Fruit fly (Drosophila melanogaster) whole organism, embryonic: ENCODE measurements around the gene CG13021.
A peak's percentile ranks its signal among the peaks of the same experiment; 100 is the strongest.

Experiments
- Antp ChIP-seq: fragments of 200-800 bp; sonication (Bioruptor generic); optimal IDR thresholded peaks from 3 replicates; lab custom pipeline; 2016; ENCODE audit warnings: missing biosample characterization, missing genetic modification characterization
- Atf-2 ChIP-seq: fragments of 200-800 bp; sonication (Bioruptor generic); optimal IDR thresholded peaks from 2 replicates; lab custom pipeline; 2016; ENCODE audit warnings: missing biosample characterization, missing genetic modification characterization
- CG1024 ChIP-seq: fragments of 200-800 bp; sonication (Bioruptor generic); IDR thresholded peaks from 2 replicates; pipeline ENCODE4 v1.3.6; 2022; ENCODE audit warnings: missing biosample characterization, missing genetic modification characterization
- CG14860 ChIP-seq: fragments of 200-800 bp; sonication (Bioruptor generic); IDR thresholded peaks from 3 replicates; pipeline ENCODE4 v1.3.6; 2022; ENCODE audit warnings: missing biosample characterization, missing genetic modification characterization; ENCODE audit not compliant: partially characterized antibody
- CG1529 ChIP-seq: fragments of 200-800 bp; sonication (Bioruptor generic); optimal IDR thresholded peaks from 3 replicates; lab custom pipeline; 2018; ENCODE audit warnings: missing biosample characterization, missing genetic modification characterization
- CG16779 ChIP-seq: fragments of 200-800 bp; sonication (Bioruptor generic); IDR thresholded peaks from 2 replicates; pipeline ENCODE4 v1.3.6; 2022; ENCODE audit warnings: missing biosample characterization, missing genetic modification characterization
- CG17912 ChIP-seq: fragments of 200-800 bp; sonication (Bioruptor generic); optimal IDR thresholded peaks from 2 replicates; lab custom pipeline; 2018; ENCODE audit warnings: missing biosample characterization, mild to moderate bottlenecking, missing genetic modification characterization
- CG2116 ChIP-seq: fragments of 200-800 bp; sonication (Bioruptor generic); optimal IDR thresholded peaks from 3 replicates; lab custom pipeline; 2018; ENCODE audit warnings: missing biosample characterization, mild to moderate bottlenecking, missing genetic modification characterization
- CG2889 ChIP-seq: fragments of 200-800 bp; sonication (Bioruptor generic); IDR thresholded peaks from 3 replicates; pipeline ENCODE4 v1.3.6; 2022; ENCODE audit warnings: missing biosample characterization, missing genetic modification characterization
- CG3163 ChIP-seq: fragments of 200-800 bp; sonication (Bioruptor generic); optimal IDR thresholded peaks from 3 replicates; lab custom pipeline; 2016; ENCODE audit warnings: missing biosample characterization, missing genetic modification characterization
- CG34376 ChIP-seq: fragments of 200-800 bp; sonication (Bioruptor generic); optimal IDR thresholded peaks from 2 replicates; lab custom pipeline; 2018; ENCODE audit warnings: missing biosample characterization, mild to moderate bottlenecking, missing genetic modification characterization
- CG4360 ChIP-seq: fragments of 200-800 bp; sonication (Bioruptor generic); IDR thresholded peaks from 2 replicates; pipeline ENCODE4 v1.3.6; 2022; ENCODE audit warnings: missing biosample characterization, missing genetic modification characterization
- CG8359 ChIP-seq: fragments of 200-800 bp; sonication (Bioruptor generic); optimal IDR thresholded peaks from 2 replicates; lab custom pipeline; 2017; ENCODE audit warnings: missing biosample characterization, mild to moderate bottlenecking, missing genetic modification characterization, borderline replicate concordance
- Drgx ChIP-seq: fragments of 200-800 bp; sonication (Bioruptor generic); IDR thresholded peaks from 2 replicates; pipeline ENCODE4 v1.3.6; 2022; ENCODE audit warnings: missing biosample characterization, missing genetic modification characterization
- Gsc ChIP-seq: fragments of 200-800 bp; sonication (Bioruptor generic); IDR thresholded peaks from 2 replicates; pipeline ENCODE4 v1.3.6; 2022; ENCODE audit warnings: missing biosample characterization, missing genetic modification characterization
- H15 ChIP-seq: fragments of 200-800 bp; sonication (Bioruptor generic); IDR thresholded peaks from 3 replicates; pipeline ENCODE4 v1.3.6; 2022; ENCODE audit warnings: missing biosample characterization, missing genetic modification characterization
- Hr3 ChIP-seq: fragments of 200-800 bp; sonication (Bioruptor generic); optimal IDR thresholded peaks from 3 replicates; lab custom pipeline; 2016; ENCODE audit warnings: missing biosample characterization, missing genetic modification characterization
- Hsf ChIP-seq: fragments of 200-800 bp; sonication (Bioruptor generic); optimal IDR thresholded peaks from 3 replicates; lab custom pipeline; 2016; ENCODE audit warnings: missing biosample characterization, missing genetic modification characterization
- Lim3 ChIP-seq: fragments of 200-800 bp; sonication (Bioruptor generic); IDR thresholded peaks from 2 replicates; pipeline ENCODE4 v1.3.6; 2022; ENCODE audit warnings: missing biosample characterization, missing genetic modification characterization
- MBD-R2 ChIP-seq: fragments of 200-800 bp; sonication (Bioruptor generic); IDR thresholded peaks from 2 replicates; pipeline ENCODE4 v1.3.6; 2022; ENCODE audit warnings: missing biosample characterization, missing genetic modification characterization
- MESR4 ChIP-seq: fragments of 200-800 bp; sonication (Bioruptor generic); optimal IDR thresholded peaks from 2 replicates; lab custom pipeline; 2018; ENCODE audit warnings: missing biosample characterization, mild to moderate bottlenecking, missing genetic modification characterization, moderate library complexity
- Med ChIP-seq: fragments of 200-800 bp; sonication (Bioruptor generic); peaks from one replicate; lab custom pipeline; 2016; ENCODE audit warnings: missing biosample characterization, missing genetic modification characterization, mild to moderate bottlenecking, inconsistent platforms, moderate library complexity
- Mrtf ChIP-seq: fragments of 200-800 bp; sonication (Bioruptor generic); IDR thresholded peaks from 3 replicates; pipeline ENCODE4 v1.3.6; 2022; ENCODE audit warnings: missing biosample characterization, missing genetic modification characterization
- Oaz ChIP-seq: fragments of 200-800 bp; sonication (Bioruptor generic); IDR thresholded peaks from 2 replicates; pipeline ENCODE4 v1.3.6; 2022; ENCODE audit warnings: missing biosample characterization, missing genetic modification characterization
- PHDP ChIP-seq: fragments of 200-800 bp; sonication (Bioruptor generic); optimal IDR thresholded peaks from 3 replicates; lab custom pipeline; 2018; ENCODE audit warnings: missing biosample characterization, mild to moderate bottlenecking, missing genetic modification characterization, moderate library complexity
- Sox102F ChIP-seq: fragments of 200-800 bp; sonication (Bioruptor generic); optimal IDR thresholded peaks from 2 replicates; lab custom pipeline; 2018; ENCODE audit warnings: missing biosample characterization, mild to moderate bottlenecking, missing genetic modification characterization, moderate library complexity
- Spps ChIP-seq: fragments of 200-800 bp; sonication (Bioruptor generic); optimal IDR thresholded peaks from 2 replicates; lab custom pipeline; 2018; ENCODE audit warnings: missing biosample characterization, mild to moderate bottlenecking, missing genetic modification characterization
- Stat92E ChIP-seq, 3 experiments: fragments of >200 bp in 2 of 3; fragments of 200-800 bp in 1 of 3; sonication (Bioruptor generic) in 1 of 3; optimal IDR thresholded peaks; 2 replicates each; lab custom pipeline; 2017 to 2019; ENCODE audit warnings: missing biosample characterization in 3 of 3, missing genetic modification characterization in 3 of 3, mild to moderate bottlenecking in 1 of 3, moderate library complexity in 1 of 3
- Xrp1 ChIP-seq: fragments of 200-800 bp; sonication (Bioruptor generic); IDR thresholded peaks from 2 replicates; pipeline ENCODE4 v1.3.6; 2022; ENCODE audit warnings: missing biosample characterization, missing genetic modification characterization
- ap ChIP-seq: fragments of 200-800 bp; sonication (Bioruptor generic); IDR thresholded peaks from 2 replicates; pipeline ENCODE4 v1.3.6; 2022; ENCODE audit warnings: missing biosample characterization, missing genetic modification characterization
- da ChIP-seq: fragments of 200-800 bp; sonication (Bioruptor generic); optimal IDR thresholded peaks from 2 replicates; lab custom pipeline; 2016; ENCODE audit warnings: missing biosample characterization, missing genetic modification characterization
- danr ChIP-seq: fragments of 200-800 bp; sonication (Bioruptor generic); IDR thresholded peaks from 2 replicates; pipeline ENCODE4 v1.3.6; 2022; ENCODE audit warnings: missing biosample characterization, missing genetic modification characterization
- gcm2 ChIP-seq: fragments of 200-800 bp; sonication (Bioruptor generic); optimal IDR thresholded peaks from 2 replicates; lab custom pipeline; 2016; ENCODE audit warnings: missing biosample characterization, missing genetic modification characterization
- gem ChIP-seq: fragments of 200-800 bp; sonication (Bioruptor generic); optimal IDR thresholded peaks from 2 replicates; lab custom pipeline; 2019; ENCODE audit warnings: missing biosample characterization, mild to moderate bottlenecking, missing genetic modification characterization, moderate library complexity
- ham ChIP-seq: fragments of 200-800 bp; sonication (Bioruptor generic); IDR thresholded peaks from 2 replicates; pipeline ENCODE4 v1.3.6; 2022; ENCODE audit warnings: missing biosample characterization, missing genetic modification characterization
- insv ChIP-seq, 2 experiments: fragments of 200-800 bp; sonication (Bioruptor generic); optimal IDR thresholded peaks; 3 replicates each; lab custom pipeline; 2016 to 2018; ENCODE audit warnings: missing biosample characterization in 2 of 2, missing genetic modification characterization in 2 of 2
- inv ChIP-seq: fragments of 200-800 bp; sonication (Bioruptor generic); IDR thresholded peaks from 2 replicates; pipeline ENCODE4 v1.3.6; 2022; ENCODE audit warnings: missing biosample characterization, missing genetic modification characterization; ENCODE audit not compliant: partially characterized antibody
- mld ChIP-seq: fragments of 200-800 bp; sonication (Bioruptor generic); IDR thresholded peaks from 3 replicates; pipeline ENCODE4 v1.3.6; 2022; ENCODE audit warnings: missing biosample characterization, missing genetic modification characterization; ENCODE audit not compliant: partially characterized antibody
- nmo ChIP-seq: fragments of 200-800 bp; sonication (Bioruptor generic); optimal IDR thresholded peaks from 2 replicates; lab custom pipeline; 2018; ENCODE audit warnings: missing biosample characterization, mild to moderate bottlenecking, missing genetic modification characterization, moderate library complexity
- otp ChIP-seq: fragments of 200-800 bp; sonication (Bioruptor generic); IDR thresholded peaks from 3 replicates; pipeline ENCODE4, ENCODE4 v1.3.6; 2022; ENCODE audit warnings: missing biosample characterization, missing genetic modification characterization
- pan ChIP-seq, 4 experiments: fragments of >200 bp in 3 of 4; fragments of 200-800 bp in 1 of 4; sonication (Bioruptor generic) in 1 of 4; optimal IDR thresholded peaks in 3 of 4; IDR thresholded peaks in 1 of 4; 2 replicates each; pipeline versions ENCODE4 v1.3.6 to Lab custom; 2017 to 2022; ENCODE audit warnings: missing biosample characterization in 2 of 4, missing genetic modification characterization in 2 of 4, mixed read lengths in 1 of 4
- phol ChIP-seq: fragments of 200-800 bp; sonication (Bioruptor generic); optimal IDR thresholded peaks from 3 replicates; lab custom pipeline; 2018; ENCODE audit warnings: missing biosample characterization, mild to moderate bottlenecking, missing genetic modification characterization, moderate library complexity
- prd ChIP-seq, 3 experiments: fragments of >200 bp in 2 of 3; fragments of 200-800 bp in 1 of 3; sonication (Bioruptor generic) in 1 of 3; optimal IDR thresholded peaks in 2 of 3; IDR thresholded peaks in 1 of 3; 2 replicates in 2 of 3; 3 replicates in 1 of 3; pipeline versions ENCODE4 v1.3.6 to Lab custom; 2017 to 2022; ENCODE audit warnings: missing biosample characterization in 1 of 3, missing genetic modification characterization in 1 of 3
- ranshi ChIP-seq: fragments of 200-800 bp; sonication (Bioruptor generic); IDR thresholded peaks from 2 replicates; pipeline ENCODE4 v1.3.6; 2022; ENCODE audit warnings: missing biosample characterization, missing genetic modification characterization
- run ChIP-seq: fragments of 200-800 bp; sonication (Bioruptor generic); optimal IDR thresholded peaks from 3 replicates; lab custom pipeline; 2018; ENCODE audit warnings: missing biosample characterization, mild to moderate bottlenecking, missing genetic modification characterization
- salm ChIP-seq: fragments of 200-800 bp; sonication (Bioruptor generic); optimal IDR thresholded peaks from 2 replicates; lab custom pipeline; 2018; ENCODE audit warnings: missing biosample characterization, mild to moderate bottlenecking, missing genetic modification characterization
- sim ChIP-seq: fragments of 200-800 bp; sonication (Bioruptor generic); IDR thresholded peaks from 2 replicates; pipeline ENCODE4 v1.3.6; 2022; ENCODE audit warnings: missing biosample characterization, missing genetic modification characterization
- z ChIP-seq: fragments of 200-800 bp; sonication (Bioruptor generic); IDR thresholded peaks from 3 replicates; pipeline ENCODE4 v1.3.6; 2022; ENCODE audit warnings: missing biosample characterization, missing genetic modification characterization

CG13021 gene

dm6 chrX:3545849-3546518 lies 31.9 kb downstream of the CG13021 start (continued):
- TF ChIP-seq prd (optimal IDR thresholded peaks at IDR 0.05; lab: Kevin White, UChicago) (no peak), prd (GFP tag; IDR thresholded peaks at IDR 0.05; lab: Robert Waterston, UW) (peak; percentile 89), CG14860 (GFP tag; lab: Robert Waterston, UW) (peak; percentile 46; the same call in 2 of the 3 replicates), run (tag; lab: Kevin White, UChicago) (peak; percentile 79), MBD-R2 (GFP tag; lab: Robert Waterston, UW) (no peak; the same call in 1 of the 2 replicates), CG2116 (peak; percentile 39), CG3163 (GFP tag; lab: Kevin White, UChicago) (peak; percentile 44), Mrtf (GFP tag; lab: Robert Waterston, UW) (peak; percentile 65; the same call in 1 of the 3 replicates), CG4360 (no peak), MESR4 (GFP tag; lab: Kevin White, UChicago) (peak; percentile 0), CG34376 (GFP tag; lab: Kevin White, UChicago) (no peak), ham (GFP tag; lab: Robert Waterston, UW) (no peak), phol (tag; lab: Kevin White, UChicago) (peak; percentile 91), da (GFP tag; lab: Kevin White, UChicago) (peak; percentile 47), Stat92E (GFP tag; optimal IDR thresholded peaks at IDR 0.05; lab: Kevin White, UChicago) (peak in 1 of 3 experiments; percentile 86), Lim3 (GFP tag; lab: Robert Waterston, UW) (no peak), Drgx (GFP tag; lab: Robert Waterston, UW) (peak; percentile 97), salm (tag; lab: Kevin White, UChicago) (peak; percentile 85), danr (GFP tag; lab: Robert Waterston, UW) (peak; percentile 54; the same call in 1 of the 2 replicates), Spps (tag; lab: Kevin White, UChicago) (peak; percentile 89), H15 (GFP tag; lab: Robert Waterston, UW) (peak; percentile 74), Oaz (GFP tag; lab: Robert Waterston, UW) (peak; percentile 19; the same call in 1 of the 2 replicates), Xrp1 (GFP tag; lab: Robert Waterston, UW) (peak; percentile 80), sim (peak; percentile 77), Hsf (GFP tag; lab: Kevin White, UChicago) (peak; percentile 85), ap (GFP tag; lab: Robert Waterston, UW) (peak; percentile 81), mld (GFP tag; lab: Robert Waterston, UW) (no peak), gem (tag; lab: Kevin White, UChicago) (peak; percentile 95), pan (optimal IDR thresholded peaks at IDR 0.05; lab: Kevin White, UChicago) (no peak), pan (GFP tag; optimal IDR thresholded peaks at IDR 0.05 in 1 of 2, IDR thresholded peaks at IDR 0.05 in 1 of 2) (peak in 1 of 2 experiments; percentile 75), Sox102F (GFP tag; lab: Kevin White, UChicago) (peak; percentile 96), Atf-2 (GFP tag; lab: Kevin White, UChicago) (peak; percentile 63), Hr3 (GFP tag; lab: Kevin White, UChicago) (peak; percentile 85), CG1024 (peak; percentile 82), CG1529 (peak; percentile 89), z (GFP tag; lab: Robert Waterston, UW) (no peak), CG16779 (GFP tag; lab: Robert Waterston, UW) (no peak), otp (GFP tag; lab: Robert Waterston, UW) (peak; percentile 70; the same call in 1 of the 3 replicates), ranshi (GFP tag; lab: Robert Waterston, UW) (peak; percentile 88), inv (GFP tag; lab: Robert Waterston, UW) (no peak), PHDP (tag; lab: Kevin White, UChicago) (peak; percentile 94), Gsc (GFP tag; lab: Robert Waterston, UW) (no peak), Med (GFP tag; lab: Kevin White, UChicago) (peak; percentile 77), insv (GFP tag; optimal IDR thresholded peaks at IDR 0.05; lab: Kevin White, UChicago) (no peak), nmo (GFP tag; lab: Kevin White, UChicago) (peak; percentile 95), gcm2 (GFP tag; lab: Kevin White, UChicago) (peak; percentile 35), Antp (GFP tag; lab: Kevin White, UChicago) (no peak), CG17912 (GFP tag; lab: Kevin White, UChicago) (no peak), CG8359 (GFP tag; lab: Kevin White, UChicago) (peak; percentile 66), CG2889 (peak; percentile 70; the same call in 1 of the 3 replicates)
